Fruit fly (Drosophila melanogaster) whole organism, embryonic: ENCODE measurements around the gene bbg.

Experiments used
- Atf-2 ChIP-seq: fragments of 200-800 bp; sonication (Bioruptor generic); optimal IDR thresholded peaks from 2 replicates; lab custom pipeline; 2016; ENCODE audit warnings: missing biosample characterization, missing genetic modification characterization
- Atf3 ChIP-seq: fragments of 200-800 bp; sonication (Bioruptor generic); optimal IDR thresholded peaks from 3 replicates; lab custom pipeline; 2016; ENCODE audit warnings: missing biosample characterization, missing genetic modification characterization
- B-H2 ChIP-seq: fragments of 200-800 bp; sonication (Bioruptor generic); optimal IDR thresholded peaks from 2 replicates; lab custom pipeline; 2018; ENCODE audit warnings: missing biosample characterization, mild to moderate bottlenecking, missing genetic modification characterization
- Bteb2 ChIP-seq: fragments of 200-800 bp; sonication (Bioruptor generic); optimal IDR thresholded peaks from 2 replicates; lab custom pipeline; 2016; ENCODE audit warnings: missing biosample characterization, missing genetic modification characterization
- C15 ChIP-seq: fragments of 200-800 bp; sonication (Bioruptor generic); IDR thresholded peaks from 3 replicates; pipeline ENCODE4 v1.3.6; 2022; ENCODE audit warnings: missing biosample characterization, missing genetic modification characterization
- CG10147 ChIP-seq: fragments of 200-800 bp; sonication (Bioruptor generic); optimal IDR thresholded peaks from 2 replicates; lab custom pipeline; 2019; ENCODE audit warnings: missing biosample characterization, mild to moderate bottlenecking, missing genetic modification characterization, moderate library complexity
- CG10979 ChIP-seq: fragments of 200-800 bp; sonication (Bioruptor generic); optimal IDR thresholded peaks from 2 replicates; lab custom pipeline; 2018; ENCODE audit warnings: missing biosample characterization, mild to moderate bottlenecking, missing genetic modification characterization, moderate library complexity
- CG12071 ChIP-seq: fragments of 200-800 bp; sonication (Bioruptor generic); optimal IDR thresholded peaks from 3 replicates; lab custom pipeline; 2018; ENCODE audit warnings: missing biosample characterization, mild to moderate bottlenecking, missing genetic modification characterization
- CG13123 ChIP-seq: fragments of 200-800 bp; sonication (Bioruptor generic); optimal IDR thresholded peaks from 2 replicates; lab custom pipeline; 2016; ENCODE audit warnings: missing biosample characterization, missing genetic modification characterization
- CG15269 ChIP-seq: fragments of 200-800 bp; sonication (Bioruptor generic); optimal IDR thresholded peaks from 2 replicates; lab custom pipeline; 2018; ENCODE audit warnings: missing biosample characterization, mild to moderate bottlenecking, missing genetic modification characterization, moderate library complexity
- CG15514 ChIP-seq: fragments of 200-800 bp; sonication (Bioruptor generic); optimal IDR thresholded peaks from 3 replicates; lab custom pipeline; 2017; ENCODE audit warnings: missing biosample characterization, missing genetic modification characterization, mild to moderate bottlenecking, moderate library complexity, missing genetic modification reagents
- CG16863 ChIP-seq: fragments of 200-800 bp; sonication (Bioruptor generic); optimal IDR thresholded peaks from 3 replicates; lab custom pipeline; 2016; ENCODE audit warnings: missing biosample characterization, missing genetic modification characterization
- CG17361 ChIP-seq: fragments of 200-800 bp; sonication (Bioruptor generic); IDR thresholded peaks from 3 replicates; pipeline ENCODE4 v1.3.6; 2022; ENCODE audit warnings: missing biosample characterization, missing genetic modification characterization
- CG17802 ChIP-seq: fragments of 200-800 bp; sonication (Bioruptor generic); optimal IDR thresholded peaks from 2 replicates; lab custom pipeline; 2018; ENCODE audit warnings: missing biosample characterization, mild to moderate bottlenecking, missing genetic modification characterization, moderate library complexity
- CG18476 ChIP-seq: fragments of 200-800 bp; sonication (Bioruptor generic); optimal IDR thresholded peaks from 2 replicates; lab custom pipeline; 2016; ENCODE audit warnings: missing biosample characterization, mild to moderate bottlenecking, missing genetic modification characterization
- CG2678 ChIP-seq: fragments of 200-800 bp; sonication (Bioruptor generic); optimal IDR thresholded peaks from 3 replicates; lab custom pipeline; 2019; ENCODE audit warnings: missing biosample characterization, mild to moderate bottlenecking, missing genetic modification characterization, moderate library complexity
- CG2712 ChIP-seq: fragments of 200-800 bp; optimal IDR thresholded peaks from 3 replicates; lab custom pipeline; 2019; ENCODE audit warnings: missing biosample characterization, mild to moderate bottlenecking, missing genetic modification characterization, moderate library complexity
- CG2889 ChIP-seq: fragments of 200-800 bp; sonication (Bioruptor generic); IDR thresholded peaks from 3 replicates; pipeline ENCODE4 v1.3.6; 2022; ENCODE audit warnings: missing biosample characterization, missing genetic modification characterization
- CG43689 ChIP-seq: fragments of 200-800 bp; sonication (Bioruptor generic); IDR thresholded peaks from 2 replicates; pipeline ENCODE4 v1.3.6; 2022; ENCODE audit warnings: missing biosample characterization, missing genetic modification characterization
- CG6791 ChIP-seq: fragments of 200-800 bp; sonication (Bioruptor generic); IDR thresholded peaks from 3 replicates; pipeline ENCODE4 v1.3.6; 2022; ENCODE audit warnings: missing biosample characterization, missing genetic modification characterization; ENCODE audit not compliant: partially characterized antibody
- CG6813 ChIP-seq: fragments of 200-800 bp; sonication (Bioruptor generic); optimal IDR thresholded peaks from 2 replicates; lab custom pipeline; 2017; ENCODE audit warnings: missing biosample characterization, missing genetic modification characterization, mild to moderate bottlenecking, moderate library complexity, missing genetic modification reagents
- CG7271 ChIP-seq: fragments of 200-800 bp; sonication (Bioruptor generic); optimal IDR thresholded peaks from 2 replicates; lab custom pipeline; 2018; ENCODE audit warnings: missing biosample characterization, mild to moderate bottlenecking, missing genetic modification characterization, moderate library complexity
- CG7556 ChIP-seq: fragments of 200-800 bp; sonication (Bioruptor generic); optimal IDR thresholded peaks from 2 replicates; lab custom pipeline; 2017; ENCODE audit warnings: missing biosample characterization, mild to moderate bottlenecking, missing genetic modification characterization
- CG8478 ChIP-seq: fragments of >200 bp; optimal IDR thresholded peaks from 2 replicates; lab custom pipeline; 2018
- CG9797 ChIP-seq: fragments of 200-800 bp; sonication (Bioruptor generic); optimal IDR thresholded peaks from 3 replicates; lab custom pipeline; 2018; ENCODE audit warnings: missing biosample characterization, mild to moderate bottlenecking, missing genetic modification characterization
- Dad ChIP-seq: fragments of 200-800 bp; sonication (Bioruptor generic); optimal IDR thresholded peaks from 3 replicates; lab custom pipeline; 2016; ENCODE audit warnings: missing biosample characterization, missing genetic modification characterization
- Dref ChIP-seq: fragments of 200-800 bp; sonication (Bioruptor generic); IDR thresholded peaks from 2 replicates; pipeline ENCODE4 v1.3.6; 2022; ENCODE audit warnings: missing biosample characterization, missing genetic modification characterization
- Hr39 ChIP-seq: fragments of >200 bp; optimal IDR thresholded peaks from 2 replicates; lab custom pipeline; 2017
- Hr78 ChIP-seq, 2 experiments: fragments of 200-800 bp in 1 of 2; fragments of >200 bp in 1 of 2; sonication (Bioruptor generic) in 1 of 2; optimal IDR thresholded peaks; 2 replicates each; lab custom pipeline; 2017 to 2019; ENCODE audit warnings: missing biosample characterization in 2 of 2, missing genetic modification characterization in 2 of 2, mild to moderate bottlenecking in 1 of 2, moderate library complexity in 1 of 2
- Lhr ChIP-seq: fragments of 200-800 bp; sonication (Bioruptor generic); optimal IDR thresholded peaks from 3 replicates; lab custom pipeline; 2017; ENCODE audit warnings: mild to moderate bottlenecking, missing biosample characterization, missing genetic modification reagents, missing genetic modification characterization
- Lpt ChIP-seq: fragments of >200 bp; optimal IDR thresholded peaks from 2 replicates; lab custom pipeline; 2018; ENCODE audit warnings: missing biosample characterization, missing genetic modification characterization
- YL-1 ChIP-seq: fragments of 200-800 bp; sonication (Bioruptor generic); optimal IDR thresholded peaks from 3 replicates; lab custom pipeline; 2017; ENCODE audit warnings: missing biosample characterization, mild to moderate bottlenecking, missing genetic modification characterization
- ash1 ChIP-seq: fragments of 200-800 bp; sonication (Bioruptor generic); optimal IDR thresholded peaks from 2 replicates; lab custom pipeline; 2018; ENCODE audit warnings: missing biosample characterization, mild to moderate bottlenecking, missing genetic modification characterization
- bab2 ChIP-seq: fragments of 200-800 bp; sonication (Bioruptor generic); optimal IDR thresholded peaks from 2 replicates; lab custom pipeline; 2016; ENCODE audit warnings: missing biosample characterization, missing genetic modification characterization
- bigmax ChIP-seq: fragments of 200-800 bp; sonication (Bioruptor generic); optimal IDR thresholded peaks from 2 replicates; lab custom pipeline; 2018; ENCODE audit warnings: missing biosample characterization, mild to moderate bottlenecking, missing genetic modification characterization
- br ChIP-seq: fragments of >200 bp; optimal IDR thresholded peaks from 2 replicates; lab custom pipeline; 2017
- btn ChIP-seq: fragments of 200-800 bp; sonication (Bioruptor generic); optimal IDR thresholded peaks from 2 replicates; lab custom pipeline; 2016; ENCODE audit warnings: missing biosample characterization, missing genetic modification characterization
- dati ChIP-seq: fragments of 200-800 bp; sonication (Bioruptor generic); IDR thresholded peaks from 2 replicates; pipeline ENCODE4 v1.3.6; 2022; ENCODE audit warnings: missing biosample characterization, missing genetic modification characterization
- disco-r ChIP-seq: fragments of 200-800 bp; sonication (Bioruptor generic); optimal IDR thresholded peaks from 2 replicates; lab custom pipeline; 2016; ENCODE audit warnings: missing biosample characterization, missing genetic modification characterization
- ftz-f1 ChIP-seq: fragments of 200-800 bp; sonication (Bioruptor generic); optimal IDR thresholded peaks from 2 replicates; lab custom pipeline; 2016; ENCODE audit warnings: missing biosample characterization, missing genetic modification characterization
- gcm ChIP-seq: fragments of 200-800 bp; sonication (Bioruptor generic); optimal IDR thresholded peaks from 2 replicates; lab custom pipeline; 2019; ENCODE audit warnings: missing biosample characterization, mild to moderate bottlenecking, missing genetic modification characterization, moderate library complexity
- gcm2 ChIP-seq: fragments of 200-800 bp; sonication (Bioruptor generic); optimal IDR thresholded peaks from 2 replicates; lab custom pipeline; 2016; ENCODE audit warnings: missing biosample characterization, missing genetic modification characterization
- lola ChIP-seq, 3 experiments: fragments of >200 bp in 2 of 3; fragments of 200-800 bp in 1 of 3; sonication (Bioruptor generic) in 1 of 3; optimal IDR thresholded peaks; 2 replicates each; lab custom pipeline; 2017 to 2019; ENCODE audit warnings: missing biosample characterization in 3 of 3, missing genetic modification characterization in 3 of 3, mild to moderate bottlenecking in 1 of 3, moderate library complexity in 1 of 3
- mirr ChIP-seq: fragments of 200-800 bp; sonication (Bioruptor generic); optimal IDR thresholded peaks from 3 replicates; lab custom pipeline; 2018; ENCODE audit warnings: missing biosample characterization, mild to moderate bottlenecking, missing genetic modification characterization
- pb ChIP-seq: fragments of 200-800 bp; sonication (Bioruptor generic); optimal IDR thresholded peaks from 3 replicates; lab custom pipeline; 2016; ENCODE audit warnings: missing biosample characterization, missing genetic modification characterization
- run ChIP-seq: fragments of 200-800 bp; sonication (Bioruptor generic); optimal IDR thresholded peaks from 3 replicates; lab custom pipeline; 2018; ENCODE audit warnings: missing biosample characterization, mild to moderate bottlenecking, missing genetic modification characterization
- salm ChIP-seq: fragments of 200-800 bp; sonication (Bioruptor generic); optimal IDR thresholded peaks from 2 replicates; lab custom pipeline; 2018; ENCODE audit warnings: missing biosample characterization, mild to moderate bottlenecking, missing genetic modification characterization
- sens-2 ChIP-seq: fragments of 200-800 bp; sonication (Bioruptor generic); IDR thresholded peaks from 2 replicates; pipeline ENCODE4 v1.3.6; 2022; ENCODE audit warnings: missing biosample characterization, missing genetic modification characterization
- so ChIP-seq: fragments of 200-800 bp; sonication (Bioruptor generic); IDR thresholded peaks from 3 replicates; pipeline ENCODE4 v1.3.6; 2022; ENCODE audit warnings: missing biosample characterization, missing genetic modification characterization
- unc-4 ChIP-seq: fragments of 200-800 bp; sonication (Bioruptor generic); IDR thresholded peaks from 2 replicates; pipeline ENCODE4 v1.3.6; 2022; ENCODE audit warnings: missing biosample characterization, missing genetic modification characterization; ENCODE audit not compliant: partially characterized antibody
- zen2 ChIP-seq: fragments of 200-800 bp; sonication (Bioruptor generic); IDR thresholded peaks from 3 replicates; pipeline ENCODE4 v1.3.6; 2022; ENCODE audit warnings: missing biosample characterization, missing genetic modification characterization; ENCODE audit not compliant: partially characterized antibody

bbg gene

dm6 chr3L:14363103-14363751 lies 172.8 kb downstream of the bbg start (continued):
- TF ChIP-seq CG6791 (GFP tag; lab: Robert Waterston, UW) (0 out of 3 replicates have a peak, but pooled peaks have one; percentile 16), Lhr (no peak), Bteb2 (GFP tag; lab: Kevin White, UChicago) (no peak), CG2678 (tag; lab: Kevin White, UChicago) (peak; percentile 61), btn (no peak), B-H2 (GFP tag; lab: Kevin White, UChicago) (no peak), bab2 (GFP tag; lab: Kevin White, UChicago) (no peak), CG18476 (GFP tag; lab: Kevin White, UChicago) (no peak), CG7556 (peak; percentile 53), CG10147 (GFP tag; lab: Kevin White, UChicago) (peak; percentile 9), CG17361 (GFP tag; lab: Robert Waterston, UW) (peak; percentile 80), sens-2 (GFP tag; lab: Robert Waterston, UW) (no peak), CG12071 (GFP tag; lab: Kevin White, UChicago) (no peak), CG8478 (lab: Kevin White, UChicago) (no peak), br (lab: Kevin White, UChicago) (no peak), salm (no peak), CG16863 (GFP tag; lab: Kevin White, UChicago) (no peak), disco-r (GFP tag; lab: Kevin White, UChicago) (no peak), CG13123 (no peak), ftz-f1 (no peak), pb (no peak), zen2 (GFP tag; lab: Robert Waterston, UW) (no peak), YL-1 (GFP tag; lab: Kevin White, UChicago) (no peak), Hr78 (GFP tag; optimal IDR thresholded peaks at IDR 0.05; lab: Kevin White, UChicago) (no peak), CG15514 (GFP tag; lab: Kevin White, UChicago) (no peak), so (GFP tag; lab: Robert Waterston, UW) (0 out of 3 replicates have a peak, but pooled peaks have one; percentile 30), C15 (GFP tag; lab: Robert Waterston, UW) (no peak), CG15269 (tag; lab: Kevin White, UChicago) (peak; percentile 58), CG43689 (no peak), unc-4 (GFP tag; lab: Robert Waterston, UW) (no peak), gcm (GFP tag; lab: Kevin White, UChicago) (no peak), CG2889 (no peak), Dad (GFP tag; lab: Kevin White, UChicago) (no peak), mirr (peak; percentile 35), CG2712 (tag; lab: Kevin White, UChicago) (peak; percentile 67), Lpt (no peak), dati (GFP tag; lab: Robert Waterston, UW) (no peak), Dref (no peak), gcm2 (GFP tag; lab: Kevin White, UChicago) (no peak), run (tag; lab: Kevin White, UChicago) (no peak), Atf-2 (GFP tag; lab: Kevin White, UChicago) (no peak), CG10979 (tag; lab: Kevin White, UChicago) (peak; percentile 45), CG6813 (GFP tag; lab: Kevin White, UChicago) (no peak), bigmax (GFP tag; lab: Kevin White, UChicago) (no peak), Hr39 (lab: Kevin White, UChicago) (no peak), CG7271 (tag; lab: Kevin White, UChicago) (no peak), Atf3 (GFP tag; lab: Kevin White, UChicago) (no peak), ash1 (GFP tag; lab: Kevin White, UChicago) (no peak), lola (GFP tag; optimal IDR thresholded peaks at IDR 0.05; lab: Kevin White, UChicago) (no peak), CG17802 (tag; lab: Kevin White, UChicago) (no peak), CG9797 (GFP tag; lab: Kevin White, UChicago) (no peak)
